Fruit fly (Drosophila melanogaster) Kc167 (cell line): ENCODE results near the gene CG10337.

ENCODE experiments used
- Myc ChIP-seq: fragments of >200 bp; optimal IDR thresholded peaks from 2 replicates; lab custom pipeline; 2017; ENCODE audit warnings: missing external identifiers
- Sin3A ChIP-seq: fragments of >200 bp; optimal IDR thresholded peaks from 2 replicates; lab custom pipeline; 2018; ENCODE audit warnings: missing external identifiers
- h ChIP-seq: fragments of >200 bp; optimal IDR thresholded peaks from 3 replicates; lab custom pipeline; 2018; ENCODE audit warnings: missing external identifiers
- insv ChIP-seq: fragments of >200 bp; optimal IDR thresholded peaks from 3 replicates; lab custom pipeline; 2018; ENCODE audit warnings: missing external identifiers
- psq ChIP-seq: fragments of >200 bp; optimal IDR thresholded peaks from 2 replicates; lab custom pipeline; 2017; ENCODE audit warnings: missing external identifiers
- ttk ChIP-seq: sonication (Bioruptor generic); optimal IDR thresholded peaks from 2 replicates; lab custom pipeline; 2017; ENCODE audit warnings: missing external identifiers

CG10337 gene

dm6 chr2L:19518636-19519086, 28.1 kb downstream of the CG10337 start, which contains the start of gene CG10132:
CG10132 (plus strand) TSS chr2L:19518824.
- no peak for TF ChIP-seq Sin3A (lab: Kevin White, UChicago)
- no peak for TF ChIP-seq Myc
- no peak for TF ChIP-seq psq (lab: Kevin White, UChicago)
- no peak for TF ChIP-seq ttk
- no peak for TF ChIP-seq insv (lab: Kevin White, UChicago)

- TF ChIP-seq insv (lab: Kevin White, UChicago) (no peak), psq (lab: Kevin White, UChicago) (no peak), Myc (no peak), ttk (no peak), h (lab: Kevin White, UChicago) (no peak), Sin3A (lab: Kevin White, UChicago) (no peak)
These were observed 29.5 kb downstream of the CG10337 start, which contains the start of gene Hasp for dm6 chr2L:19517154-19517814. Hasp (minus strand) TSS chr2L:19517204.

- TF ChIP-seq Sin3A (lab: Kevin White, UChicago): no peak
- no peak for TF ChIP-seq ttk
- TF ChIP-seq h (lab: Kevin White, UChicago): no peak
- TF ChIP-seq Myc: no peak
- no peak for TF ChIP-seq insv (lab: Kevin White, UChicago)
- no peak for TF ChIP-seq psq (lab: Kevin White, UChicago)
These were observed 30.7 kb downstream of the CG10337 start for dm6 chr2L:19516062-19516461.

- TF ChIP-seq Myc (no peak), Sin3A (lab: Kevin White, UChicago) (no peak), insv (lab: Kevin White, UChicago) (no peak), h (lab: Kevin White, UChicago) (no peak), ttk (no peak), psq (lab: Kevin White, UChicago) (no peak)
These were observed 34.6 kb downstream of the CG10337 start for dm6 chr2L:19512184-19512583.

dm6 chr2L:19508361-19508918, 38.3 kb downstream of the CG10337 start, which contains the start of gene cyst:
cyst (minus strand) TSS chr2L:19508764.
- TF ChIP-seq psq (lab: Kevin White, UChicago): no peak
- TF ChIP-seq ttk: no peak

DNA sequence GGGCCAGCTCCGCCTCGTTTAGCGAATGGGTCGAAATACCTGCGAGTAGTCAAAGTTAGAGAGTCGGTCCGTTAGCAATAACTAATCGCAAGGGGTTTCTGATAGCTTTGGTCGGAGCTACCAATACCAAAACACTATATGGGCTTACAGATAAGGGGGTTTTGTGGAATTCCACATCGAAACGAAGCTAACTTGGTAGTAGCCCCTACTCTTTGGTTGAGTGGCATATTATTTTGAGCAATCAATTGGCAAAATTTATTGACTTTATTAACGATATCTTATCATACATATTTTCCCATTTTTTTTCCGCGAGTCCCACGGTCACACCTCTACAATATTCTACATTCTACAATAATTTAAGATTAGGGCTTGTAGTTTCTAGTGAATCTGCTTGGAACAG, 40.4 kb downstream of the CG10337 start:
- TF ChIP-seq insv (lab: Kevin White, UChicago) (no peak), psq (lab: Kevin White, UChicago) (no peak), Myc (no peak), h (lab: Kevin White, UChicago) (no peak), Sin3A (lab: Kevin White, UChicago) (no peak), ttk (no peak)

- TF ChIP-seq ttk (no peak), insv (lab: Kevin White, UChicago) (no peak), Myc (no peak), Sin3A (lab: Kevin White, UChicago) (no peak), psq (lab: Kevin White, UChicago) (no peak), h (lab: Kevin White, UChicago) (no peak)
These were observed 48.8 kb downstream of the CG10337 start, which contains the start of gene Top3alpha for dm6 chr2L:19497983-19498382. Top3alpha (plus strand) TSS chr2L:19498168.
